Worm (Caenorhabditis elegans) whole organism, mixed stage, embryonic: Measurements from ENCODE around the gene nuaf-1.

Source experiments
- ces-1 ChIP-seq: fragments of 150-350 bp; optimal IDR thresholded peaks from 2 replicates; lab custom pipeline; 2014; ENCODE audit warnings: missing biosample characterization, missing genetic modification reagents, missing genetic modification characterization
- mls-2 ChIP-seq: sonication (generic microtip); optimal IDR thresholded peaks from 2 replicates; lab custom pipeline; 2016; ENCODE audit warnings: mild to moderate bottlenecking, missing genetic modification characterization, moderate library complexity, missing compliant biosample characterization
- unc-120 ChIP-seq: sonication (generic microtip); optimal IDR thresholded peaks from 2 replicates; lab custom pipeline; 2017; ENCODE audit warnings: missing genetic modification characterization, missing compliant biosample characterization; ENCODE audit not compliant: poor library complexity, severe bottlenecking
- unc-62 ChIP-seq: fragments of 150-350 bp; optimal IDR thresholded peaks from 2 replicates; lab custom pipeline; 2014; ENCODE audit warnings: missing biosample characterization, missing genetic modification reagents, missing genetic modification characterization

ce11 chrV:13532469-13532868, 36.0 kb downstream of the nuaf-1 start:
- TF ChIP-seq unc-120 (tag; lab: Kevin White, UChicago) (no peak), ces-1 (GFP tag; lab: Kevin White, UChicago) (no peak), unc-62 (no peak), mls-2 (no peak)
